Fruit fly (Drosophila melanogaster): Measurements from ENCODE around the gene CG3288.

The CG3288 gene

dm6 chr3L:20834150-20834549 is 1.8 kb upstream of the CG3288 start:
- no peak for TF ChIP-seq CG1603 (tag; optimal IDR thresholded peaks at IDR 0.05)
- peak in 1 of 2 experiments; percentile 91 for TF ChIP-seq Pdp1 (GFP tag; optimal IDR thresholded peaks at IDR 0.05)

dm6 chr3L:20837040-20837830 is 1.3 kb downstream of the CG3288 start, which contains the start of gene CG13255:
Gene CG13255 (plus strand): TSS chr3L:20837488.
- TF ChIP-seq CG7745 (tag; optimal IDR thresholded peaks at IDR 0.05) (no peak), nau (GFP tag; optimal IDR thresholded peaks at IDR 0.05) (peak; percentile 48), jumu (GFP tag; optimal IDR thresholded peaks at IDR 0.05) (peak; percentile 13), CG14050 (GFP tag; IDR thresholded peaks at IDR 0.05) (no peak), Bdp1 (GFP tag; optimal IDR thresholded peaks at IDR 0.05) (no peak), onecut (GFP tag; IDR thresholded peaks at IDR 0.05) (no peak), Usf (GFP tag; optimal IDR thresholded peaks at IDR 0.05) (no peak), hb (GFP tag; IDR thresholded peaks at IDR 0.05; ENCODE audit: partially characterized antibody) (no peak), CG7963 (GFP tag; IDR thresholded peaks at IDR 0.05; ENCODE audit: partially characterized antibody) (no peak), CG13624 (GFP tag; optimal IDR thresholded peaks at IDR 0.05) (no peak), CG8924 (tag; optimal IDR thresholded peaks at IDR 0.05) (peak; percentile 61), tup (GFP tag; optimal IDR thresholded peaks at IDR 0.05) (no peak), maf-S (GFP tag; optimal IDR thresholded peaks at IDR 0.05) (no peak), ind (GFP tag; optimal IDR thresholded peaks at IDR 0.05) (peak; percentile 53), chinmo (GFP tag; IDR thresholded peaks at IDR 0.05; ENCODE audit: partially characterized antibody) (no peak), CG30431 (GFP tag; optimal IDR thresholded peaks at IDR 0.05) (no peak), sqz (GFP tag; optimal IDR thresholded peaks at IDR 0.05) (no peak), CG10462 (GFP tag; optimal IDR thresholded peaks at IDR 0.05) (no peak), CG42726 (GFP tag; IDR thresholded peaks at IDR 0.05; ENCODE audit: partially characterized antibody) (no peak), Sin3A (optimal IDR thresholded peaks at IDR 0.05) (no peak), CG2116 (GFP tag; optimal IDR thresholded peaks at IDR 0.05) (no peak), CG6175 (GFP tag; IDR thresholded peaks at IDR 0.05) (no peak), CG17359 (tag; optimal IDR thresholded peaks at IDR 0.05) (no peak), Spps (tag; optimal IDR thresholded peaks at IDR 0.05) (no peak), CG17385 (GFP tag; optimal IDR thresholded peaks at IDR 0.05) (peak; percentile 54), TFAM (GFP tag; optimal IDR thresholded peaks at IDR 0.05) (no peak), CG33213 (GFP tag; optimal IDR thresholded peaks at IDR 0.05) (no peak), CG32532 (GFP tag; IDR thresholded peaks at IDR 0.05) (peak; percentile 52), Six4 (GFP tag; optimal IDR thresholded peaks at IDR 0.05) (no peak), CG3995 (GFP tag; optimal IDR thresholded peaks at IDR 0.05) (no peak), D19A (tag; optimal IDR thresholded peaks at IDR 0.05) (peak; percentile 16), az2 (GFP tag; optimal IDR thresholded peaks at IDR 0.05) (peak; percentile 14), CG4282 (GFP tag; optimal IDR thresholded peaks at IDR 0.05) (no peak), tx (GFP tag; optimal IDR thresholded peaks at IDR 0.05) (peak; percentile 13), nerfin-2 (GFP tag; IDR thresholded peaks at IDR 0.05; ENCODE audit: partially characterized antibody) (no peak), Mes4 (GFP tag; optimal IDR thresholded peaks at IDR 0.05) (no peak), gsb (GFP tag; IDR thresholded peaks at IDR 0.05) (no peak), MBD-R2 (GFP tag; IDR thresholded peaks at IDR 0.05) (no peak), Ada2b (GFP tag; IDR thresholded peaks at IDR 0.05) (no peak), CG1603 (tag; optimal IDR thresholded peaks at IDR 0.05) (no peak), CG1024 (GFP tag; IDR thresholded peaks at IDR 0.05) (no peak), CG12071 (GFP tag; optimal IDR thresholded peaks at IDR 0.05) (no peak), Gsc (GFP tag; IDR thresholded peaks at IDR 0.05) (no peak), CG2712 (tag; optimal IDR thresholded peaks at IDR 0.05) (peak; percentile 3), ftz-f1 (GFP tag; optimal IDR thresholded peaks at IDR 0.05) (no peak), cato (GFP tag; optimal IDR thresholded peaks at IDR 0.05; ENCODE audit: borderline replicate concordance) (peak; percentile 10), CG3847 (GFP tag; IDR thresholded peaks at IDR 0.05) (no peak)
